Worm (Caenorhabditis elegans): ENCODE data around the gene nsph-3.1.
A peak's percentile ranks its signal among the peaks of the same experiment; 100 is the strongest.

The nsph-3.1 gene

ce11 chrIV:10933062-10933552 lies 16.5 kb upstream of the nsph-3.1 start, which contains the start of the genes dnc-1 and lsm-7 (continued):
- TF ChIP-seq T26A8.4 (GFP tag; IDR thresholded peaks at IDR 0.05) (peak; percentile 39), nhr-6 (tag; optimal IDR thresholded peaks at IDR 0.05) (peak; percentile 65), mep-1 (tag; optimal IDR thresholded peaks at IDR 0.05) (peak; percentile 88), lin-29 (GFP tag; IDR thresholded peaks at IDR 0.05) (peak; percentile 7; the same call in 1 of the 2 replicates), daf-16 (GFP tag; optimal IDR thresholded peaks at IDR 0.05) (no peak), daf-16 (tag; optimal IDR thresholded peaks at IDR 0.05) (peak; percentile 82), saeg-2 (GFP tag; IDR thresholded peaks at IDR 0.05) (no peak), F37D6.2 (tag; optimal IDR thresholded peaks at IDR 0.05) (peak; percentile 5), ZK546.5 (tag; optimal IDR thresholded peaks at IDR 0.05) (no peak), nhr-76 (tag; optimal IDR thresholded peaks at IDR 0.05) (no peak), zag-1 (tag; optimal IDR thresholded peaks at IDR 0.05) (no peak), T20F7.1 (GFP tag; optimal IDR thresholded peaks at IDR 0.05) (peak; percentile 66), fkh-10 (GFP tag; optimal IDR thresholded peaks at IDR 0.05) (peak; percentile 63), zfp-3 (GFP tag; conservative IDR thresholded peaks at IDR 0.05) (peak; percentile 81), nhr-11 (tag; optimal IDR thresholded peaks at IDR 0.05) (peak; percentile 41), lin-1 (GFP tag; IDR thresholded peaks at IDR 0.05) (peak; percentile 45; the same call in 1 of the 2 replicates), ceh-20 (GFP tag; IDR thresholded peaks at IDR 0.05) (peak; percentile 65), nhr-28 (tag; optimal IDR thresholded peaks at IDR 0.05) (peak; percentile 59), hlh-30 (tag; optimal IDR thresholded peaks at IDR 0.05; ENCODE audit: insufficient read depth) (peak; percentile 75), ctbp-1 (GFP tag; IDR thresholded peaks at IDR 0.05) (peak; percentile 65; the same call in 1 of the 2 replicates), dpl-1 (GFP tag; optimal IDR thresholded peaks at IDR 0.05) (peak; percentile 76), duxl-1 (tag; optimal IDR thresholded peaks at IDR 0.05; ENCODE audit: poor library complexity) (no peak), daf-19 (GFP tag; conservative IDR thresholded peaks at IDR 0.05) (no peak), mxl-3 (GFP tag; optimal IDR thresholded peaks at IDR 0.05) (peak; percentile 8), ceh-32 (tag; optimal IDR thresholded peaks at IDR 0.05; ENCODE audit: poor library complexity) (no peak), snpc-1.2 (GFP tag; IDR thresholded peaks at IDR 0.05) (peak; percentile 55; the same call in 1 of the 2 replicates), dve-1 (tag; optimal IDR thresholded peaks at IDR 0.05; ENCODE audit: insufficient read depth) (peak; percentile 79), mdl-1 (tag; optimal IDR thresholded peaks at IDR 0.05) (peak in 1 of 2 experiments; percentile 48), madf-5 (GFP tag; IDR thresholded peaks at IDR 0.05) (no peak), madf-9 (GFP tag; conservative IDR thresholded peaks at IDR 0.05) (peak; percentile 61), dmd-6 (GFP tag; IDR thresholded peaks at IDR 0.05) (peak; percentile 71), lin-13 (GFP tag; optimal IDR thresholded peaks at IDR 0.05) (peak; percentile 57), hif-1 (tag; optimal IDR thresholded peaks at IDR 0.05) (peak in 1 of 2 experiments; percentile 66)

ce11 chrIV:10933777-10934546 lies 15.6 kb upstream of the nsph-3.1 start:
- TF ChIP-seq dpl-1 (GFP tag; optimal IDR thresholded peaks at IDR 0.05): no peak
- no peak for TF ChIP-seq lin-15B (tag; optimal IDR thresholded peaks at IDR 0.05)
- TF ChIP-seq F44E2.7 (GFP tag; IDR thresholded peaks at IDR 0.05): no peak
- TF ChIP-seq mxl-3 (GFP tag; optimal IDR thresholded peaks at IDR 0.05): peak; percentile 18
- TF ChIP-seq snpc-4 (tag; optimal IDR thresholded peaks at IDR 0.05): no peak
- peak; percentile 70 for TF ChIP-seq nhr-77 (tag; optimal IDR thresholded peaks at IDR 0.05)
- no peak for TF ChIP-seq madf-9 (GFP tag; conservative IDR thresholded peaks at IDR 0.05)
- peak; percentile 35 for TF ChIP-seq hlh-30 (tag; optimal IDR thresholded peaks at IDR 0.05; ENCODE audit: insufficient read depth)
- no peak for TF ChIP-seq pqm-1 (tag; optimal IDR thresholded peaks at IDR 0.05)
- TF ChIP-seq daf-19 (GFP tag; conservative IDR thresholded peaks at IDR 0.05): no peak
- TF ChIP-seq zfp-3 (GFP tag; conservative IDR thresholded peaks at IDR 0.05): peak; percentile 84
- TF ChIP-seq zip-2 (tag; optimal IDR thresholded peaks at IDR 0.05): no peak
- TF ChIP-seq set-16 (GFP tag; IDR thresholded peaks at IDR 0.05): no peak
- TF ChIP-seq dmd-8 (GFP tag; IDR thresholded peaks at IDR 0.05): no peak
- TF ChIP-seq attf-4 (tag; optimal IDR thresholded peaks at IDR 0.05): no peak
- no peak for TF ChIP-seq unc-39 (tag; optimal IDR thresholded peaks at IDR 0.05)
- no peak for TF ChIP-seq madf-5 (GFP tag; IDR thresholded peaks at IDR 0.05)
- TF ChIP-seq arid-1 (GFP tag; conservative IDR thresholded peaks at IDR 0.05): peak; percentile 44; the same call in 1 of the 2 replicates
- TF ChIP-seq ceh-32 (tag; optimal IDR thresholded peaks at IDR 0.05; ENCODE audit: poor library complexity): no peak
- TF ChIP-seq duxl-1 (tag; optimal IDR thresholded peaks at IDR 0.05; ENCODE audit: poor library complexity): peak; percentile 2
- TF ChIP-seq F10B5.3 (tag; optimal IDR thresholded peaks at IDR 0.05): peak; percentile 32
- TF ChIP-seq lin-39 (tag; optimal IDR thresholded peaks at IDR 0.05): no peak
- TF ChIP-seq ceh-62 (tag; optimal IDR thresholded peaks at IDR 0.05): no peak
- no peak for TF ChIP-seq dmd-9 (GFP tag; IDR thresholded peaks at IDR 0.05)
- peak; percentile 56 for TF ChIP-seq aha-1 (tag)
